Worm (Caenorhabditis elegans): ENCODE data around the gene T01G5.6.

T01G5.6 gene

DNA sequence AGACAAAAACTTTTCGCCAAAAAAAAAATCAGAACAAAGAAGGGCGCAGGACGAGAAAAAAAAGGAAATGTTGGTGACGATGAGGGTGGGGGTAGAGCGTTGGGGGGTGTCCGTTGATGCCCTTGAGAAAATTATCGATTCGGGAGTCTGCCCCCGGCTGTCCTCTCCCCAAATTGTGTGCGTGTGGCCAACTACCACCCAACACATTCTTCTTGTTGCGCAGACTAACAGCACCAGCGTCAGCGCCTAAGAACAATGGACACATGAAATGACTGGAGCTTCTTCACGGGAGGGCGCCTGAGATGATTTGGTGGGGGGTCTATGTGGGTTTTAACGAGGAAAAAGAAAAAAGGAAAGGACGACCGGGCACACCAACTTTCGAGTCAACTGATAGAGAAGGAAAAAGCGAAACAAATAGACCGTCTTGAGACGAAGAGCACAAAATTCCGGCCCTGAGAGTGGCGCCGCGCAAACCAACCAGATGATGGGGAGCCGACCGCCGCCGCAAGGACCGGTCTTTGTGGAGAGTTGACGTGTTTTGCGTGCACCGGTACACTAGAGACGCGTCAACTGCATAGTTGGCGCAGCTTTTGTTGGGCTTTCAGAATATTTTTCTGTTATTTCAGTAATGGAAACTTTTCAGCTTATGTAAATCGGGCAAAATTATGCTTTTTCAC lies 48.7 kb downstream of the T01G5.6 start, which contains the start of gene C25D7.9:
Gene C25D7.9 (plus strand): TSS at position 68 of the 677 bp plus-strand sequence.
- no peak for TF ChIP-seq chd-7 (tag; optimal IDR thresholded peaks at IDR 0.05)
- TF ChIP-seq dpl-1 (GFP tag; optimal IDR thresholded peaks at IDR 0.05) = no peak
- no peak for TF ChIP-seq cebp-1 (GFP tag; IDR thresholded peaks at IDR 0.05)
- peak; percentile 22 for TF ChIP-seq cebp-1 (tag; optimal IDR thresholded peaks at IDR 0.05)
- TF ChIP-seq unc-62 (GFP tag; optimal IDR thresholded peaks at IDR 0.05) = no peak
- 0 out of 2 replicates have a peak, but pooled peaks have one; percentile 11 for TF ChIP-seq egrh-3 (GFP tag; IDR thresholded peaks at IDR 0.05)
- TF ChIP-seq ztf-18 (tag; optimal IDR thresholded peaks at IDR 0.05) = peak; percentile 84
- TF ChIP-seq zfh-2 (GFP tag; conservative IDR thresholded peaks at IDR 0.05) = peak; percentile 89
- TF ChIP-seq mcd-1 (GFP tag; IDR thresholded peaks at IDR 0.05) = peak; percentile 42; the same call in 1 of the 2 replicates
- TF ChIP-seq dox-1 (GFP tag; IDR thresholded peaks at IDR 0.05) = peak; percentile 62

DNA sequence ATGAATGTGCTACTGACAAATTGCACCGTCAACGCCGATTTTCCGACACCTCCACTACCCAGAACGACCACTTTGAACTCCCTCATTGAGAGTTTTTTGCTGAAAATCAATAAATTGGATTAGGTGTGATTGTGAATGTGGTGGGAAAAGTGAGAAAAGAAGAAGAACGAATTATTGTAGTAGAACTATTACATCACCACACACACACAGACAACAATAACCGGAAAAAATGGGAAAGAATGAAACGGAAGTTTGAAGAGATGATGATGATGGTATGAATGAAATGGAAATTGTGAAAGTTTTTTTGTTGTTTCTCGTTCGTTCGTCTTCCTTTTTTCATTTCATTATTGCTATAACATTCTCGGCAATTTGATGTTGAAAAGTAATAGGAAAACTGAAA lies 49.9 kb downstream of the T01G5.6 start, which contains the start of gene rap-2:
Gene rap-2 (minus strand): TSS at position 101 of the 400 bp plus-strand sequence.
- no peak for TF ChIP-seq F39B2.1 (GFP tag; IDR thresholded peaks at IDR 0.05)
- no peak for TF ChIP-seq sdz-38 (tag; optimal IDR thresholded peaks at IDR 0.05)
- no peak for TF ChIP-seq aptf-3 (GFP tag; IDR thresholded peaks at IDR 0.05)
- TF ChIP-seq bed-2 (GFP tag; IDR thresholded peaks at IDR 0.05) = no peak

Measured in whole organism, young adult.